Worm (Caenorhabditis elegans): ENCODE measurements around the gene C16C8.16.

DNA sequence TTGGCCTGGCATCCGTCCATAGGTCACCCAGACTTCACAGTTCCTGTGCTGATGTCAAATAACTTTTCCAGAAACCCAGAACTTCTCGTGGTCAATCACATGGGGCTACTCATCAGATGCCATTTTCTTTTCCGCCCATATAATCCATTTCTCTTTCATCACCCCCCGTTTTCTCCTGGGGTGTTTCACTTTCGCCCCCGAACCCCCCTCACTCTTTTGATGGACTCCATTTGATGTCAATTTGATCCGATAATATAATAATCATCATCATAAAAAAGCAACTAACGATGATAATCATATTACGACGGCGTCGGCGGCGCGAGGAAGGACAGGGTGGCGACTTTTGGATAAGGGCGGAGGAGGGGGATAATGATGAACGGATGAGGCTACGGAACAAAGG is 7.3 kb upstream of the C16C8.16 start:
- TF ChIP-seq him-1 (tag; optimal IDR thresholded peaks at IDR 0.05) (no peak), W03F9.2 (tag; optimal IDR thresholded peaks at IDR 0.05) (no peak), dao-5 (tag; optimal IDR thresholded peaks at IDR 0.05) (no peak)

Measured in whole organism, L4/young adult.